Worm (Caenorhabditis elegans) whole organism, L3 larva: ENCODE data around the gene F10B5.3.

Experiments
- R02D3.7 ChIP-seq: fragments of 150-350 bp; optimal IDR thresholded peaks from 2 replicates; lab custom pipeline; 2014; ENCODE audit warnings: missing biosample characterization, missing genetic modification characterization
- aly-2 ChIP-seq: fragments of 150-350 bp; optimal IDR thresholded peaks from 2 replicates; lab custom pipeline; 2014; ENCODE audit warnings: missing biosample characterization, missing genetic modification characterization
- ceh-9 ChIP-seq: sonication (generic microtip); optimal IDR thresholded peaks from 2 replicates; lab custom pipeline; 2018; ENCODE audit warnings: missing biosample characterization, missing genetic modification characterization
- elt-1 ChIP-seq: fragments of 150-350 bp; optimal IDR thresholded peaks from 2 replicates; lab custom pipeline; 2014; ENCODE audit warnings: missing biosample characterization, missing genetic modification characterization
- elt-3 ChIP-seq, 3 experiments: fragments of 150-350 bp in 1 of 3; sonication (generic microtip) in 2 of 3; optimal IDR thresholded peaks; 2 replicates in 2 of 3; 4 replicates in 1 of 3; lab custom pipeline; 2014 to 2017; ENCODE audit warnings: missing biosample characterization in 3 of 3, missing genetic modification characterization in 3 of 3
- fkh-2 ChIP-seq: fragments of 150-350 bp; optimal IDR thresholded peaks from 2 replicates; lab custom pipeline; 2014; ENCODE audit warnings: missing biosample characterization, missing genetic modification reagents, missing genetic modification characterization
- lin-39 ChIP-seq: fragments of 150-350 bp; optimal IDR thresholded peaks from 2 replicates; lab custom pipeline; 2018; ENCODE audit warnings: missing biosample characterization, missing genetic modification reagents, missing genetic modification characterization
- nfya-1 ChIP-seq: sonication (generic microtip); optimal IDR thresholded peaks from 2 replicates; lab custom pipeline; 2017; ENCODE audit warnings: missing genetic modification characterization, mild to moderate bottlenecking, missing compliant biosample characterization, antibody characterized with exemption, moderate library complexity; ENCODE audit not compliant: insufficient read depth
- nhr-23 ChIP-seq: fragments of 150-350 bp; optimal IDR thresholded peaks from 2 replicates; lab custom pipeline; 2014; ENCODE audit warnings: missing biosample characterization, missing genetic modification reagents, missing genetic modification characterization
- nhr-28 ChIP-seq: fragments of 150-350 bp; optimal IDR thresholded peaks from 2 replicates; lab custom pipeline; 2014; ENCODE audit warnings: missing biosample characterization, missing genetic modification characterization
- skn-1 ChIP-seq: fragments of 150-350 bp; optimal IDR thresholded peaks from 2 replicates; lab custom pipeline; 2014; ENCODE audit warnings: missing biosample characterization, missing genetic modification characterization
- unc-39 ChIP-seq: sonication (generic microtip); optimal IDR thresholded peaks from 4 replicates; lab custom pipeline; 2017; ENCODE audit warnings: missing biosample characterization, missing genetic modification characterization
- ztf-11 ChIP-seq: fragments of 150-350 bp; optimal IDR thresholded peaks from 2 replicates; lab custom pipeline; 2014; ENCODE audit warnings: missing biosample characterization, missing genetic modification characterization

DNA sequence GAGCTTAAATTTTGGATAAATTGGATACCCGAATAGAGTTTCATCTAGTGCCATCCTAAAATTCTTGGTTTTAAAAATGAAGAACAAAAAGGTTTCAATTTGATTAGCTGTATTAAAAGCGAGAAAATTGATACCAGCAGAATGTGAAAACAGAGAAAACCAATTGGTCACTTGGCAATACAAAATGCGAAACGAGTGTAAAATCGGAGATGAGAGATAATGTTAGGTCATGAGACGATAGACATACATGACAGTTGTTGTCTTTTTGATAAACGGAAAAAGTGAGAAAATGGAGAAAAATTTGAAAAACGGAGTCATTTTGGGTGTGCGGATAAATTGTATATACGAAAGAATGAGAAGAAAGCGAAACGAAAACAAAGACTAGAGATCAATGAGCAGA lies 44.8 kb downstream of the F10B5.3 start, which contains the start of gene sfxn-5:
- TF ChIP-seq elt-3 (tag; optimal IDR thresholded peaks at IDR 0.05; lab: Kevin White, UChicago) (no peak), elt-1 (no peak), lin-39 (tag; lab: Kevin White, UChicago) (no peak), R02D3.7 (tag; lab: Kevin White, UChicago) (no peak), nhr-28 (tag; lab: Kevin White, UChicago) (no peak), aly-2 (tag; lab: Kevin White, UChicago) (no peak), nfya-1 (tag; lab: Kevin White, UChicago) (peak; percentile 33), nhr-23 (tag; lab: Kevin White, UChicago) (no peak), skn-1 (tag; lab: Kevin White, UChicago) (no peak), unc-39 (tag; lab: Kevin White, UChicago) (no peak), fkh-2 (tag; lab: Kevin White, UChicago) (no peak), ceh-9 (tag; lab: Kevin White, UChicago) (no peak), ztf-11 (no peak)
